Worm (Caenorhabditis elegans) whole organism, midembryonic: ENCODE measurements around the gene npr-39.
A peak's percentile ranks its signal among the peaks of the same experiment; 100 is the strongest.

ENCODE experiments used
- T22C8.4 ChIP-seq: fragments of 200-800 bp; sonication (Bioruptor generic); IDR thresholded peaks from 2 replicates; pipeline ENCODE4 v1.3.6; 2022; ENCODE audit warnings: missing genetic modification characterization, missing compliant biosample characterization
- cog-1 ChIP-seq: sonication (generic microtip); optimal IDR thresholded peaks from 2 replicates; lab custom pipeline; 2016; ENCODE audit warnings: missing genetic modification characterization, missing compliant biosample characterization
- flt-1 ChIP-seq: fragments of 200-800 bp; sonication (Bioruptor generic); IDR thresholded peaks from 2 replicates; pipeline ENCODE4 v1.3.6; 2022; ENCODE audit warnings: missing genetic modification characterization, missing compliant biosample characterization
- klf-2 ChIP-seq: fragments of 200-800 bp; sonication (Bioruptor generic); conservative IDR thresholded peaks from 2 replicates; pipeline ENCODE4 v1.3.6; 2022; ENCODE audit warnings: missing genetic modification reagents, missing genetic modification characterization, missing compliant biosample characterization
- med-1 ChIP-seq: sonication (generic microtip); optimal IDR thresholded peaks from 2 replicates; lab custom pipeline; 2017; ENCODE audit warnings: missing genetic modification characterization, mild to moderate bottlenecking, missing compliant biosample characterization, antibody characterized with exemption, missing genetic modification reagents; ENCODE audit not compliant: insufficient read depth
- ref-1 ChIP-seq: fragments of 200-800 bp; sonication (Bioruptor generic); conservative IDR thresholded peaks from 2 replicates; pipeline ENCODE4 v1.3.6; 2022; ENCODE audit warnings: missing genetic modification reagents, missing genetic modification characterization, missing compliant biosample characterization
- tab-1 ChIP-seq: fragments of 200-800 bp; sonication (Bioruptor generic); IDR thresholded peaks from 2 replicates; pipeline ENCODE4 v1.3.6; 2022; ENCODE audit warnings: missing genetic modification characterization, missing compliant biosample characterization
- ztf-23 ChIP-seq: fragments of 200-800 bp; sonication (Bioruptor generic); IDR thresholded peaks from 2 replicates; pipeline ENCODE4 v1.3.6; 2022; ENCODE audit warnings: missing genetic modification reagents, missing genetic modification characterization, missing compliant biosample characterization
- ztf-29 ChIP-seq: fragments of 200-800 bp; sonication (Bioruptor generic); IDR thresholded peaks from 2 replicates; pipeline ENCODE4 v1.3.6; 2022; ENCODE audit warnings: missing genetic modification reagents, missing genetic modification characterization, missing compliant biosample characterization

npr-39 gene

ce11 chrV:10039837-10040236, 27.0 kb upstream of the npr-39 start:
- TF ChIP-seq cog-1 (tag; lab: Kevin White, UChicago) = peak; percentile 29
- 0 out of 2 replicates have a peak, but pooled peaks have one; percentile 61 for TF ChIP-seq flt-1 (GFP tag; lab: Robert Waterston, UW)
- TF ChIP-seq ztf-29 (GFP tag; lab: Robert Waterston, UW) = no peak
- TF ChIP-seq ztf-23 (GFP tag; lab: Robert Waterston, UW) = peak; percentile 60; the same call in 1 of the 2 replicates
- TF ChIP-seq med-1 (GFP tag; lab: Kevin White, UChicago) = no peak
- TF ChIP-seq tab-1 (GFP tag; lab: Robert Waterston, UW) = 0 out of 2 replicates have a peak, but pooled peaks have one; percentile 52
- TF ChIP-seq ref-1 (GFP tag; lab: Robert Waterston, UW) = no peak
- TF ChIP-seq T22C8.4 (GFP tag; lab: Robert Waterston, UW) = no peak
- TF ChIP-seq klf-2 = no peak

ce11 chrV:10041484-10041883, 25.4 kb upstream of the npr-39 start:
- TF ChIP-seq tab-1 (GFP tag; lab: Robert Waterston, UW) = no peak
- TF ChIP-seq ztf-29 (GFP tag; lab: Robert Waterston, UW) = no peak
- no peak for TF ChIP-seq med-1 (GFP tag; lab: Kevin White, UChicago)
- no peak for TF ChIP-seq T22C8.4 (GFP tag; lab: Robert Waterston, UW)
- no peak for TF ChIP-seq klf-2
- TF ChIP-seq ztf-23 (GFP tag; lab: Robert Waterston, UW) = no peak
- no peak for TF ChIP-seq ref-1 (GFP tag; lab: Robert Waterston, UW)
- TF ChIP-seq cog-1 (tag; lab: Kevin White, UChicago) = no peak
- TF ChIP-seq flt-1 (GFP tag; lab: Robert Waterston, UW) = no peak

- TF ChIP-seq flt-1 (GFP tag; lab: Robert Waterston, UW) = 0 out of 2 replicates have a peak, but pooled peaks have one; percentile 34
- peak; percentile 50; the same call in 1 of the 2 replicates for TF ChIP-seq T22C8.4 (GFP tag; lab: Robert Waterston, UW)
- peak; percentile 63 for TF ChIP-seq cog-1 (tag; lab: Kevin White, UChicago)
- TF ChIP-seq tab-1 (GFP tag; lab: Robert Waterston, UW) = no peak
These were observed 24.6 kb upstream of the npr-39 start for ce11 chrV:10042254-10042653.

DNA sequence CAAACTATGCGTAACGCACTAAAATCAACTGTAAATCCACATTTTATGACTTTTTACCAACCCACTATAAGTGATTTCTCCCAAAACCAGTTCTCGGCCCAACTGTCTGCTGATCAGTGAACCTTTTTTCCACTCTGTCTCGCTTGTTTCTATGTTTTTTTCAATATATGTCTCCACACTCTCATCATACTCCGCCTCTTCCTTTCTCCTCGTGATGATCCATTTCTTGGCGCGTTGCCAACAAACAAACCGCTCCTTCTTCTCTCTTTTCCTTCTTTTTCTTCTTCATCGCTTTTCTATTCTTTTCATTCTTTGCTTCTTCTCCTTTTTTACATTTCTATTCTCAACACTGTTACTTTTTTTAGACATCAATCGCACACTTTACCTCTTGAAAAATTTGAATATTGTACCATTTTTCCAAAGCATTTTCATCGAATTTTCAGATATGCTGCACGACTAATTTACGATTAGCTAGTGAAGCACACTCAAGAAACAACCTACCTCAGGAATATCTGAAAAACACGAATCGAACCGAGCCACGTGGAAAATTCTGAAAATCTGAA, 23.6 kb upstream of the npr-39 start, which contains the start of gene T06E8.8:
TSS of gene T06E8.8 (plus strand) at position 513 of the 563 bp plus-strand sequence.
- TF ChIP-seq ref-1 (GFP tag; lab: Robert Waterston, UW) = no peak

DNA sequence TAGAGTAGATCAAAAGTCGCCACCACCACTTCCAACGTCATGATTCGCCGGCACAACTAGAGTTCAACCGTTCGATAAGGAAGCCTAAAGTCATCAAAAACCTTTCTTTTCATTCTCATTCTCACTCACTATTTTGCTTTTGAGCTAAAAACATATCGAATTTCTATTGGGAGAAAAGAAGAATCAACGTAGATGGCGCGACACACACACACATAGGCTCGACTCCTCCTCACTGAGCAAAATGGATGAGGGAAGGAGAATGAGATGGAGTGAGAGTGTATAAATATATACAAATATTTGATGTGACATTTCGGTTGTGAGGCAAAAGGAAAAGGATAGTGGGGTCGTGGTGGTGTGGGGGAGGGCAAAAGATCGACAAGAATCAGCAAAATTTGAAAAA, 22.1 kb upstream of the npr-39 start:
- no peak for TF ChIP-seq ztf-23 (GFP tag; lab: Robert Waterston, UW)
- no peak for TF ChIP-seq T22C8.4 (GFP tag; lab: Robert Waterston, UW)
- no peak for TF ChIP-seq flt-1 (GFP tag; lab: Robert Waterston, UW)
- TF ChIP-seq ref-1 (GFP tag; lab: Robert Waterston, UW) = no peak
- TF ChIP-seq ztf-29 (GFP tag; lab: Robert Waterston, UW) = no peak
- no peak for TF ChIP-seq klf-2
- TF ChIP-seq tab-1 (GFP tag; lab: Robert Waterston, UW) = no peak
- TF ChIP-seq med-1 (GFP tag; lab: Kevin White, UChicago) = no peak
- TF ChIP-seq cog-1 (tag; lab: Kevin White, UChicago) = no peak

ce11 chrV:10046503-10046902, 20.4 kb upstream of the npr-39 start:
- no peak for TF ChIP-seq klf-2

DNA sequence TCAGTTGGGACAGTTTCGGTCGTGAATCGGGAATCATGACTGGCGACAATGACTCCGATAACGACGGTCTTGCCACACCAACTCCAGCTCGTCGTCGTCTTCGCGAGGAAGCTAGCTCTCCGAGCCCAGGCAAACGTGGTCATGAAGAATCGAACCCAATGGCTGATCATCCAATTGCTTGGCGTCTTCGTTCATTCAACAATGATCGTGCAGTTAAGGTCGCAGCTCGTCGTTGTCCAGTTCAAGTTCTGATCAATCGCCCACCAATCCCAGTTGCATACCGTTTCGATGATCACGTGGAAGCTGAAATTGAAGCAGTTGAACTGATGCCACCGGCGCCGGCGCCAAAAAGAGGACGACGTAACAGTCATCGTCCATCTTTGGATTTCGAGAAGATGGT, 19.7 kb upstream of the npr-39 start:
- no peak for TF ChIP-seq T22C8.4 (GFP tag; lab: Robert Waterston, UW)
- no peak for TF ChIP-seq klf-2

- 0 out of 2 replicates have a peak, but pooled peaks have one; percentile 24 for TF ChIP-seq T22C8.4 (GFP tag; lab: Robert Waterston, UW)
- TF ChIP-seq flt-1 (GFP tag; lab: Robert Waterston, UW) = peak; percentile 63; the same call in 1 of the 2 replicates
- TF ChIP-seq ref-1 (GFP tag; lab: Robert Waterston, UW) = 0 out of 2 replicates have a peak, but pooled peaks have one; percentile 16
These were observed 17.6 kb upstream of the npr-39 start for ce11 chrV:10049192-10049816.

DNA sequence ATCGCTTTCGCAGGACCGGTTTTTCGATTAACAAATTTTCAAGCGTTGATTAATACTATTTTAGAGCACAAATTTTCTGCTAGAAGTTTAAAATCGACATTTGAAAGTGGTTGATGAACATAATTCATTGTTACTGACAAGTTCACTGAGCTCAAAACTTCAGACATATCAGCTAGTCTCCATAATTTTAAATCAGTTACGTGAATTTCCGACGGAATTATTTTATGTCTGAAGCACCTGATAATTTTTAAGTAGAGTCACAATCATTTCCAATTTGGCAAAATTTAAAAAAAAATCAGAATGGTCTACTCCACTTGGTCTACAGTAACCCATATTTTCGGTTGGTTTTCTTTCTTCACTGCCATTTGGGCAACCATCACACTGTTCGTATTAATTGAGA, 15.0 kb upstream of the npr-39 start, which contains the start of gene str-118:
TSS of gene str-118 (plus strand) at position 301 of the 400 bp plus-strand sequence.
- no peak for TF ChIP-seq ref-1 (GFP tag; lab: Robert Waterston, UW)
- no peak for TF ChIP-seq cog-1 (tag; lab: Kevin White, UChicago)
- no peak for TF ChIP-seq flt-1 (GFP tag; lab: Robert Waterston, UW)
- no peak for TF ChIP-seq med-1 (GFP tag; lab: Kevin White, UChicago)
- no peak for TF ChIP-seq tab-1 (GFP tag; lab: Robert Waterston, UW)
- no peak for TF ChIP-seq ztf-23 (GFP tag; lab: Robert Waterston, UW)
- no peak for TF ChIP-seq ztf-29 (GFP tag; lab: Robert Waterston, UW)
- no peak for TF ChIP-seq T22C8.4 (GFP tag; lab: Robert Waterston, UW)

DNA sequence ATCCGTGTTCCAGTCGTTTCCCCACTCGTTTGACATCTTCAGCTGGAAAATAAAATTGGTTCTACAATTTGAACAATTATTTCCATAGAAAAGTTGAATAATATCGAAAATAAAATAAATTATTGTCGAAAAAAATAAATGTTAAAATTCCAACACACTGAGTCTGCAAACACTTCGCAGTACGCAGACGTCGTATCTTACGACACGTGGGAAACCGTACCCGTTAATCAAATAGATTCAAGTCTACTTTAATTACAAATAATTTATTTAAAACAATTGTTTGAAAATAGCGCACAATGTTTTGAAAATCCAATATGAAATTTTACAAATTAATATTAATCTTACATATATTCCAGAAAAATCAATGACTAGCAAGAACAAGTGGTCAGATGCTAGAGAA, 12.0 kb upstream of the npr-39 start, which contains the start of gene yif-1:
TSS of gene yif-1 (minus strand) at position 42 of the 400 bp plus-strand sequence.
- TF ChIP-seq flt-1 (GFP tag; lab: Robert Waterston, UW) = no peak
- TF ChIP-seq ztf-29 (GFP tag; lab: Robert Waterston, UW) = no peak
- no peak for TF ChIP-seq T22C8.4 (GFP tag; lab: Robert Waterston, UW)
- TF ChIP-seq tab-1 (GFP tag; lab: Robert Waterston, UW) = no peak
- no peak for TF ChIP-seq med-1 (GFP tag; lab: Kevin White, UChicago)
- no peak for TF ChIP-seq ztf-23 (GFP tag; lab: Robert Waterston, UW)
- no peak for TF ChIP-seq klf-2
- TF ChIP-seq ref-1 (GFP tag; lab: Robert Waterston, UW) = no peak
- no peak for TF ChIP-seq cog-1 (tag; lab: Kevin White, UChicago)
